Fruit fly (Drosophila melanogaster) whole organism, embryonic: ENCODE measurements around the gene pdm2.

Source experiments
- Atf6 ChIP-seq: fragments of 200-800 bp; sonication (Bioruptor generic); IDR thresholded peaks from 2 replicates; pipeline ENCODE4 v1.3.6; 2022; ENCODE audit warnings: missing biosample characterization, missing genetic modification characterization
- C15 ChIP-seq: fragments of 200-800 bp; sonication (Bioruptor generic); IDR thresholded peaks from 3 replicates; pipeline ENCODE4 v1.3.6; 2022; ENCODE audit warnings: missing biosample characterization, missing genetic modification characterization
- CG10147 ChIP-seq: fragments of 200-800 bp; sonication (Bioruptor generic); optimal IDR thresholded peaks from 2 replicates; lab custom pipeline; 2019; ENCODE audit warnings: missing biosample characterization, mild to moderate bottlenecking, missing genetic modification characterization, moderate library complexity
- CG11398 ChIP-seq: fragments of 200-800 bp; sonication (Bioruptor generic); optimal IDR thresholded peaks from 2 replicates; lab custom pipeline; 2016; ENCODE audit warnings: missing biosample characterization, missing genetic modification characterization
- CG11695 ChIP-seq: fragments of 200-800 bp; sonication (Bioruptor generic); IDR thresholded peaks from 3 replicates; pipeline ENCODE4 v1.3.6; 2022; ENCODE audit warnings: missing biosample characterization, missing genetic modification characterization
- CG12155 ChIP-seq: fragments of 200-800 bp; sonication (Bioruptor generic); optimal IDR thresholded peaks from 3 replicates; lab custom pipeline; 2016; ENCODE audit warnings: missing biosample characterization, missing genetic modification characterization
- CG13775 ChIP-seq: fragments of 200-800 bp; sonication (Bioruptor generic); optimal IDR thresholded peaks from 3 replicates; lab custom pipeline; 2017; ENCODE audit warnings: missing biosample characterization, mild to moderate bottlenecking, missing genetic modification characterization
- CG14441 ChIP-seq: fragments of 200-800 bp; sonication (Bioruptor generic); IDR thresholded peaks from 2 replicates; pipeline ENCODE4 v1.3.6; 2022; ENCODE audit warnings: missing biosample characterization, missing genetic modification characterization
- CG14710 ChIP-seq: fragments of 200-800 bp; sonication (Bioruptor generic); optimal IDR thresholded peaks from 3 replicates; lab custom pipeline; 2019; ENCODE audit warnings: missing biosample characterization, mild to moderate bottlenecking, missing genetic modification characterization, moderate library complexity
- CG15269 ChIP-seq: fragments of 200-800 bp; sonication (Bioruptor generic); optimal IDR thresholded peaks from 2 replicates; lab custom pipeline; 2018; ENCODE audit warnings: missing biosample characterization, mild to moderate bottlenecking, missing genetic modification characterization, moderate library complexity
- CG15601 ChIP-seq: fragments of 200-800 bp; sonication (Bioruptor generic); optimal IDR thresholded peaks from 3 replicates; lab custom pipeline; 2019; ENCODE audit warnings: missing biosample characterization, mild to moderate bottlenecking, missing genetic modification characterization, moderate library complexity
- CG17328 ChIP-seq: fragments of 200-800 bp; sonication (Bioruptor generic); IDR thresholded peaks from 2 replicates; pipeline ENCODE4 v1.3.6; 2022; ENCODE audit warnings: missing biosample characterization, missing genetic modification characterization
- CG18011 ChIP-seq: fragments of 200-800 bp; sonication (Bioruptor generic); optimal IDR thresholded peaks from 2 replicates; lab custom pipeline; 2017; ENCODE audit warnings: missing biosample characterization, missing genetic modification characterization, mild to moderate bottlenecking, moderate library complexity, missing genotype
- CG2678 ChIP-seq: fragments of 200-800 bp; sonication (Bioruptor generic); optimal IDR thresholded peaks from 3 replicates; lab custom pipeline; 2019; ENCODE audit warnings: missing biosample characterization, mild to moderate bottlenecking, missing genetic modification characterization, moderate library complexity
- CG31224 ChIP-seq: fragments of 200-800 bp; sonication (Bioruptor generic); IDR thresholded peaks from 2 replicates; pipeline ENCODE4 v1.3.6; 2022; ENCODE audit warnings: missing biosample characterization, missing genetic modification characterization
- CG3163 ChIP-seq: fragments of 200-800 bp; sonication (Bioruptor generic); optimal IDR thresholded peaks from 3 replicates; lab custom pipeline; 2016; ENCODE audit warnings: missing biosample characterization, missing genetic modification characterization
- CG32532 ChIP-seq: fragments of 200-800 bp; sonication (Bioruptor generic); IDR thresholded peaks from 2 replicates; pipeline ENCODE4 v1.3.6; 2022; ENCODE audit warnings: missing biosample characterization, missing genetic modification characterization
- CG3281 ChIP-seq: fragments of 200-800 bp; sonication (Bioruptor generic); optimal IDR thresholded peaks from 3 replicates; lab custom pipeline; 2017; ENCODE audit warnings: missing biosample characterization, mild to moderate bottlenecking, missing genetic modification characterization
- CG33557 ChIP-seq: fragments of 200-800 bp; sonication (Bioruptor generic); optimal IDR thresholded peaks from 2 replicates; lab custom pipeline; 2019; ENCODE audit warnings: missing biosample characterization, mild to moderate bottlenecking, missing genetic modification characterization, moderate library complexity
- CG34376 ChIP-seq: fragments of 200-800 bp; sonication (Bioruptor generic); optimal IDR thresholded peaks from 2 replicates; lab custom pipeline; 2018; ENCODE audit warnings: missing biosample characterization, mild to moderate bottlenecking, missing genetic modification characterization
- CG4730 ChIP-seq: fragments of 200-800 bp; sonication (Bioruptor generic); IDR thresholded peaks from 2 replicates; pipeline ENCODE4 v1.3.6; 2022; ENCODE audit warnings: missing biosample characterization, missing genetic modification characterization
- CG8281 ChIP-seq: fragments of 200-800 bp; sonication (Bioruptor generic); optimal IDR thresholded peaks from 2 replicates; lab custom pipeline; 2018; ENCODE audit warnings: missing biosample characterization, mild to moderate bottlenecking, missing genetic modification characterization, moderate library complexity
- CG8359 ChIP-seq: fragments of 200-800 bp; sonication (Bioruptor generic); optimal IDR thresholded peaks from 2 replicates; lab custom pipeline; 2017; ENCODE audit warnings: missing biosample characterization, mild to moderate bottlenecking, missing genetic modification characterization, borderline replicate concordance
- CG8765 ChIP-seq: fragments of 200-800 bp; sonication (Bioruptor generic); IDR thresholded peaks from 2 replicates; pipeline ENCODE4 v1.3.6; 2022; ENCODE audit warnings: missing biosample characterization, missing genetic modification characterization
- CG9215 ChIP-seq: fragments of 200-800 bp; sonication (Bioruptor generic); IDR thresholded peaks from 2 replicates; pipeline ENCODE4 v1.3.6; 2022; ENCODE audit warnings: missing biosample characterization, missing genetic modification characterization
- CHES-1-like ChIP-seq: fragments of 200-800 bp; sonication (Bioruptor generic); optimal IDR thresholded peaks from 2 replicates; lab custom pipeline; 2016; ENCODE audit warnings: missing biosample characterization, missing genetic modification characterization
- CkIIα-i1 ChIP-seq: fragments of 200-800 bp; sonication (Bioruptor generic); IDR thresholded peaks from 2 replicates; pipeline ENCODE4 v1.3.6; 2022; ENCODE audit warnings: missing biosample characterization, missing genetic modification characterization
- D19A ChIP-seq: fragments of 200-800 bp; optimal IDR thresholded peaks from 3 replicates; lab custom pipeline; 2019; ENCODE audit warnings: missing biosample characterization, mild to moderate bottlenecking, missing genetic modification characterization, moderate library complexity
- Dip2 ChIP-seq: fragments of 200-800 bp; sonication (Bioruptor generic); IDR thresholded peaks from 2 replicates; pipeline ENCODE4 v1.3.6; 2022; ENCODE audit warnings: missing biosample characterization, missing genetic modification characterization
- ERR ChIP-seq: fragments of 200-800 bp; sonication (Bioruptor generic); optimal IDR thresholded peaks from 2 replicates; lab custom pipeline; 2016; ENCODE audit warnings: missing biosample characterization, missing genetic modification characterization
- H15 ChIP-seq: fragments of 200-800 bp; sonication (Bioruptor generic); IDR thresholded peaks from 3 replicates; pipeline ENCODE4 v1.3.6; 2022; ENCODE audit warnings: missing biosample characterization, missing genetic modification characterization
- Med ChIP-seq: fragments of 200-800 bp; sonication (Bioruptor generic); peaks from one replicate; lab custom pipeline; 2016; ENCODE audit warnings: missing biosample characterization, missing genetic modification characterization, mild to moderate bottlenecking, inconsistent platforms, moderate library complexity
- Mes4 ChIP-seq: fragments of 200-800 bp; sonication (Bioruptor generic); optimal IDR thresholded peaks from 2 replicates; lab custom pipeline; 2016; ENCODE audit warnings: missing biosample characterization, missing genetic modification characterization
- Oaz ChIP-seq: fragments of 200-800 bp; sonication (Bioruptor generic); IDR thresholded peaks from 2 replicates; pipeline ENCODE4 v1.3.6; 2022; ENCODE audit warnings: missing biosample characterization, missing genetic modification characterization
- Rfx ChIP-seq: fragments of 200-800 bp; sonication (Bioruptor generic); IDR thresholded peaks from 2 replicates; pipeline ENCODE4 v1.3.6; 2022; ENCODE audit warnings: missing biosample characterization, missing genetic modification characterization
- Six4 ChIP-seq: fragments of 200-800 bp; sonication (Bioruptor generic); optimal IDR thresholded peaks from 2 replicates; lab custom pipeline; 2016; ENCODE audit warnings: missing biosample characterization, missing genetic modification characterization
- Sox100B ChIP-seq: fragments of 200-800 bp; sonication (Bioruptor generic); optimal IDR thresholded peaks from 3 replicates; lab custom pipeline; 2018; ENCODE audit warnings: missing biosample characterization, mild to moderate bottlenecking, missing genetic modification characterization
- br ChIP-seq: fragments of >200 bp; optimal IDR thresholded peaks from 2 replicates; lab custom pipeline; 2017
- cad ChIP-seq: fragments of >200 bp; optimal IDR thresholded peaks from 2 replicates; lab custom pipeline; 2017; ENCODE audit warnings: missing biosample characterization, missing genetic modification characterization
- cwo ChIP-seq: fragments of 200-800 bp; sonication (Bioruptor generic); optimal IDR thresholded peaks from 3 replicates; lab custom pipeline; 2017; ENCODE audit warnings: missing biosample characterization, missing genetic modification characterization, mild to moderate bottlenecking, moderate library complexity, missing genetic modification reagents
- dpn ChIP-seq, 2 experiments: fragments of 200-800 bp; sonication (Bioruptor generic); optimal IDR thresholded peaks; 3 replicates each; lab custom pipeline; 2016; ENCODE audit warnings: missing biosample characterization in 2 of 2, missing genetic modification characterization in 2 of 2
- en ChIP-seq: fragments of 200-800 bp; sonication (Bioruptor generic); optimal IDR thresholded peaks from 2 replicates; lab custom pipeline; 2016; ENCODE audit warnings: missing biosample characterization, missing genetic modification characterization
- eve ChIP-seq, 2 experiments: fragments of >200 bp; optimal IDR thresholded peaks; 2 replicates each; lab custom pipeline; 2017; ENCODE audit warnings: missing biosample characterization in 2 of 2, missing genetic modification characterization in 2 of 2
- exex ChIP-seq: fragments of 200-800 bp; sonication (Bioruptor generic); optimal IDR thresholded peaks from 4 replicates; lab custom pipeline; 2018; ENCODE audit warnings: missing biosample characterization, mild to moderate bottlenecking, missing genetic modification characterization, moderate library complexity
- eyg ChIP-seq: fragments of 200-800 bp; sonication (Bioruptor generic); optimal IDR thresholded peaks from 3 replicates; lab custom pipeline; 2016; ENCODE audit warnings: missing biosample characterization, missing genetic modification characterization
- fd3F ChIP-seq: fragments of 200-800 bp; sonication (Bioruptor generic); optimal IDR thresholded peaks from 2 replicates; lab custom pipeline; 2018; ENCODE audit warnings: missing biosample characterization, mild to moderate bottlenecking, missing genetic modification characterization, moderate library complexity
- lmd ChIP-seq: fragments of 200-800 bp; sonication (Bioruptor generic); IDR thresholded peaks from 2 replicates; pipeline ENCODE4 v1.3.6; 2022; ENCODE audit warnings: missing biosample characterization, missing genetic modification characterization
- maf-S ChIP-seq: fragments of 200-800 bp; sonication (Bioruptor generic); optimal IDR thresholded peaks from 2 replicates; lab custom pipeline; 2016; ENCODE audit warnings: missing biosample characterization, missing genetic modification characterization
- nmo ChIP-seq: fragments of 200-800 bp; sonication (Bioruptor generic); optimal IDR thresholded peaks from 2 replicates; lab custom pipeline; 2018; ENCODE audit warnings: missing biosample characterization, mild to moderate bottlenecking, missing genetic modification characterization, moderate library complexity
- tin ChIP-seq: fragments of 200-800 bp; sonication (Bioruptor generic); optimal IDR thresholded peaks from 3 replicates; lab custom pipeline; 2016; ENCODE audit warnings: missing biosample characterization, missing genetic modification characterization
- zen ChIP-seq: fragments of 200-800 bp; sonication (Bioruptor generic); optimal IDR thresholded peaks from 3 replicates; lab custom pipeline; 2018; ENCODE audit warnings: missing biosample characterization, mild to moderate bottlenecking, missing genetic modification characterization, moderate library complexity
- zen2 ChIP-seq: fragments of 200-800 bp; sonication (Bioruptor generic); IDR thresholded peaks from 3 replicates; pipeline ENCODE4 v1.3.6; 2022; ENCODE audit warnings: missing biosample characterization, missing genetic modification characterization; ENCODE audit not compliant: partially characterized antibody

The pdm2 gene

dm6 chr2L:12644301-12644700, 12.7 kb upstream of the pdm2 start (continued):
- TF ChIP-seq Atf6 (GFP tag; lab: Robert Waterston, UW) (peak; percentile 45; the same call in 1 of the 2 replicates), maf-S (GFP tag; lab: Kevin White, UChicago) (no peak), dpn (GFP tag; optimal IDR thresholded peaks at IDR 0.05; lab: Kevin White, UChicago) (peak in 1 of 2 experiments; percentile 13), eyg (GFP tag; lab: Kevin White, UChicago) (no peak), CG14441 (peak; percentile 40; the same call in 1 of the 2 replicates), Dip2 (GFP tag; lab: Robert Waterston, UW) (no peak), CG15601 (peak; percentile 17), Med (GFP tag; lab: Kevin White, UChicago) (no peak), Mes4 (GFP tag; lab: Kevin White, UChicago) (no peak), CG11398 (GFP tag; lab: Kevin White, UChicago) (no peak), CG8765 (GFP tag; lab: Robert Waterston, UW) (no peak), nmo (GFP tag; lab: Kevin White, UChicago) (peak; percentile 22), Oaz (GFP tag; lab: Robert Waterston, UW) (peak; percentile 22; the same call in 1 of the 2 replicates), CG3281 (peak; percentile 29), CG9215 (GFP tag; lab: Robert Waterston, UW) (no peak), CG13775 (GFP tag; lab: Kevin White, UChicago) (peak; percentile 1), C15 (GFP tag; lab: Robert Waterston, UW) (no peak), CG12155 (no peak), CG11695 (GFP tag; lab: Robert Waterston, UW) (0 out of 3 replicates have a peak, but pooled peaks have one; percentile 9), D19A (peak; percentile 44), CG17328 (GFP tag; lab: Robert Waterston, UW) (peak; percentile 49), CG3163 (GFP tag; lab: Kevin White, UChicago) (no peak), br (no peak), CG15269 (tag; lab: Kevin White, UChicago) (peak; percentile 35), CG31224 (no peak), zen (no peak), CkIIα-i1 (GFP tag; lab: Robert Waterston, UW) (no peak), CG34376 (GFP tag; lab: Kevin White, UChicago) (no peak), exex (peak; percentile 77), CG18011 (GFP tag; lab: Kevin White, UChicago) (no peak), CG8359 (GFP tag; lab: Kevin White, UChicago) (no peak), Rfx (GFP tag; lab: Robert Waterston, UW) (peak; percentile 46; the same call in 1 of the 2 replicates), lmd (peak; percentile 39; the same call in 1 of the 2 replicates), zen2 (GFP tag; lab: Robert Waterston, UW) (no peak), CHES-1-like (no peak), H15 (GFP tag; lab: Robert Waterston, UW) (0 out of 3 replicates have a peak, but pooled peaks have one; percentile 12), tin (GFP tag; lab: Kevin White, UChicago) (no peak), CG32532 (GFP tag; lab: Robert Waterston, UW) (no peak), CG14710 (tag; lab: Kevin White, UChicago) (peak; percentile 19), eve (GFP tag; optimal IDR thresholded peaks at IDR 0.05; lab: Kevin White, UChicago) (no peak), Six4 (no peak), Sox100B (peak; percentile 14), ERR (GFP tag; lab: Kevin White, UChicago) (no peak), CG8281 (tag; lab: Kevin White, UChicago) (no peak), fd3F (no peak), CG33557 (GFP tag; lab: Kevin White, UChicago) (no peak), cad (no peak), en (no peak), CG10147 (peak; percentile 0), CG4730 (no peak), CG2678 (tag; lab: Kevin White, UChicago) (no peak), cwo (GFP tag; lab: Kevin White, UChicago) (peak; percentile 20)
